Worm (Caenorhabditis elegans) whole organism, midembryonic: ENCODE results near the gene F41B5.12.

ENCODE experiments used
- T22C8.4 ChIP-seq: fragments of 200-800 bp; sonication (Bioruptor generic); IDR thresholded peaks from 2 replicates; pipeline ENCODE4 v1.3.6; 2022; ENCODE audit warnings: missing genetic modification characterization, missing compliant biosample characterization
- flt-1 ChIP-seq: fragments of 200-800 bp; sonication (Bioruptor generic); IDR thresholded peaks from 2 replicates; pipeline ENCODE4 v1.3.6; 2022; ENCODE audit warnings: missing genetic modification characterization, missing compliant biosample characterization
- med-1 ChIP-seq: sonication (generic microtip); optimal IDR thresholded peaks from 2 replicates; lab custom pipeline; 2017; ENCODE audit warnings: missing genetic modification characterization, mild to moderate bottlenecking, missing compliant biosample characterization, antibody characterized with exemption, missing genetic modification reagents; ENCODE audit not compliant: insufficient read depth
- ref-1 ChIP-seq: fragments of 200-800 bp; sonication (Bioruptor generic); conservative IDR thresholded peaks from 2 replicates; pipeline ENCODE4 v1.3.6; 2022; ENCODE audit warnings: missing genetic modification reagents, missing genetic modification characterization, missing compliant biosample characterization
- ztf-29 ChIP-seq: fragments of 200-800 bp; sonication (Bioruptor generic); IDR thresholded peaks from 2 replicates; pipeline ENCODE4 v1.3.6; 2022; ENCODE audit warnings: missing genetic modification reagents, missing genetic modification characterization, missing compliant biosample characterization

DNA sequence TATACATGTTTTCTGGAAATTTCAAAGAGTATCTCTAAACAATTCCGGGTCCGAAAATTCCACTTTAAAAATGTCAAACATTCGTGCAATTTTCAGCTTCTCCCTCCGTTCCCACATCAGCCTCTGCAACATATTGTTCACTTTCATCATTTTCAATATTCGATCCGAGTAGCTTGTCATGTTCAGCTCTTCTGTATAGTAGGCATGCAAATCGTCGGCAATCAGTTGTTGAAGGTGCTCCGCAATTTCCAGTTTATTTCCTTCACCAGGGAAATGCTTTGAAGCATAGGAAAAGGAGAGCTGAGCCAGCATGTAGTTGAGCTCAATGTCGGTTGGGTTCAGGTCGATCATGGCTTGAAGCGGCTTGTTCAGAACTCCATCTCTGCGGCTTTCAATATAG, 4.2 kb downstream of the F41B5.12 start:
- no peak for TF ChIP-seq med-1 (GFP tag; lab: Kevin White, UChicago)
- no peak for TF ChIP-seq ref-1 (GFP tag; lab: Robert Waterston, UW)
- no peak for TF ChIP-seq flt-1 (GFP tag; lab: Robert Waterston, UW)
- no peak for TF ChIP-seq ztf-29 (GFP tag; lab: Robert Waterston, UW)
- no peak for TF ChIP-seq T22C8.4 (GFP tag; lab: Robert Waterston, UW)
